Fruit fly (Drosophila melanogaster) whole organism, embryonic: Measurements from ENCODE around the gene CG15914.

Source experiments
- Atf3 ChIP-seq: fragments of 200-800 bp; sonication (Bioruptor generic); optimal IDR thresholded peaks from 3 replicates; lab custom pipeline; 2016; ENCODE audit warnings: missing biosample characterization, missing genetic modification characterization
- CG10209 ChIP-seq: fragments of 200-800 bp; sonication (Bioruptor generic); optimal IDR thresholded peaks from 3 replicates; lab custom pipeline; 2017; ENCODE audit warnings: missing biosample characterization, mild to moderate bottlenecking, missing genetic modification characterization, missing genetic modification reagents
- CG12104 ChIP-seq: fragments of 200-800 bp; sonication (Bioruptor generic); optimal IDR thresholded peaks from 3 replicates; lab custom pipeline; 2016; ENCODE audit warnings: missing biosample characterization, missing genetic modification characterization
- CG12659 ChIP-seq: fragments of 200-800 bp; sonication (Bioruptor generic); optimal IDR thresholded peaks from 3 replicates; lab custom pipeline; 2017; ENCODE audit warnings: mild to moderate bottlenecking, missing biosample characterization, missing genetic modification reagents, missing genetic modification characterization
- CG13624 ChIP-seq: fragments of 200-800 bp; sonication (Bioruptor generic); optimal IDR thresholded peaks from 2 replicates; lab custom pipeline; 2016; ENCODE audit warnings: missing biosample characterization, missing genetic modification characterization
- CG13775 ChIP-seq: fragments of 200-800 bp; sonication (Bioruptor generic); optimal IDR thresholded peaks from 3 replicates; lab custom pipeline; 2017; ENCODE audit warnings: missing biosample characterization, mild to moderate bottlenecking, missing genetic modification characterization
- CG14441 ChIP-seq: fragments of 200-800 bp; sonication (Bioruptor generic); IDR thresholded peaks from 2 replicates; pipeline ENCODE4 v1.3.6; 2022; ENCODE audit warnings: missing biosample characterization, missing genetic modification characterization
- CG14667 ChIP-seq: fragments of 200-800 bp; sonication (Bioruptor generic); IDR thresholded peaks from 2 replicates; pipeline ENCODE4 v1.3.6; 2022; ENCODE audit warnings: missing biosample characterization, missing genetic modification characterization
- CG15073 ChIP-seq: fragments of 200-800 bp; sonication (Bioruptor generic); optimal IDR thresholded peaks from 2 replicates; lab custom pipeline; 2016; ENCODE audit warnings: missing biosample characterization, missing genetic modification characterization
- CG2199 ChIP-seq: fragments of 200-800 bp; sonication (Bioruptor generic); IDR thresholded peaks from 3 replicates; pipeline ENCODE4 v1.3.6; 2022; ENCODE audit warnings: missing biosample characterization, missing genetic modification characterization
- CG2889 ChIP-seq: fragments of 200-800 bp; sonication (Bioruptor generic); IDR thresholded peaks from 3 replicates; pipeline ENCODE4 v1.3.6; 2022; ENCODE audit warnings: missing biosample characterization, missing genetic modification characterization
- CG30403 ChIP-seq: fragments of 200-800 bp; sonication (Bioruptor generic); optimal IDR thresholded peaks from 3 replicates; lab custom pipeline; 2016; ENCODE audit warnings: missing biosample characterization, missing genetic modification characterization
- CG3065 ChIP-seq: fragments of 200-800 bp; sonication (Bioruptor generic); optimal IDR thresholded peaks from 2 replicates; lab custom pipeline; 2016; ENCODE audit warnings: missing biosample characterization, missing genetic modification characterization
- CG31224 ChIP-seq: fragments of 200-800 bp; sonication (Bioruptor generic); IDR thresholded peaks from 2 replicates; pipeline ENCODE4 v1.3.6; 2022; ENCODE audit warnings: missing biosample characterization, missing genetic modification characterization
- CG3838 ChIP-seq: fragments of 200-800 bp; sonication (Bioruptor generic); optimal IDR thresholded peaks from 3 replicates; lab custom pipeline; 2016; ENCODE audit warnings: missing biosample characterization, missing genetic modification characterization
- CG4424 ChIP-seq: fragments of 200-800 bp; sonication (Bioruptor generic); optimal IDR thresholded peaks from 3 replicates; lab custom pipeline; 2016; ENCODE audit warnings: missing biosample characterization, missing genetic modification characterization
- CG5245 ChIP-seq: fragments of 200-800 bp; sonication (Bioruptor generic); optimal IDR thresholded peaks from 3 replicates; lab custom pipeline; 2016; ENCODE audit warnings: missing biosample characterization, missing genetic modification characterization
- CG8281 ChIP-seq: fragments of 200-800 bp; sonication (Bioruptor generic); optimal IDR thresholded peaks from 2 replicates; lab custom pipeline; 2018; ENCODE audit warnings: missing biosample characterization, mild to moderate bottlenecking, missing genetic modification characterization, moderate library complexity
- CG8765 ChIP-seq: fragments of 200-800 bp; sonication (Bioruptor generic); IDR thresholded peaks from 2 replicates; pipeline ENCODE4 v1.3.6; 2022; ENCODE audit warnings: missing biosample characterization, missing genetic modification characterization
- CTCF ChIP-seq: fragments of 200-800 bp; sonication (Bioruptor generic); optimal IDR thresholded peaks from 2 replicates; lab custom pipeline; 2017; ENCODE audit warnings: missing biosample characterization, mild to moderate bottlenecking, missing genetic modification characterization, moderate library complexity
- E2f1 ChIP-seq: fragments of 200-800 bp; sonication (Bioruptor generic); IDR thresholded peaks from 2 replicates; pipeline ENCODE4 v1.3.6; 2022; ENCODE audit warnings: missing biosample characterization, missing genetic modification characterization
- Hr3 ChIP-seq: fragments of 200-800 bp; sonication (Bioruptor generic); optimal IDR thresholded peaks from 3 replicates; lab custom pipeline; 2016; ENCODE audit warnings: missing biosample characterization, missing genetic modification characterization
- Max ChIP-seq: fragments of 200-800 bp; sonication (Bioruptor generic); optimal IDR thresholded peaks from 2 replicates; lab custom pipeline; 2016; ENCODE audit warnings: missing biosample characterization, mild to moderate bottlenecking, missing genetic modification characterization
- Meics ChIP-seq: fragments of 200-800 bp; sonication (Bioruptor generic); optimal IDR thresholded peaks from 2 replicates; lab custom pipeline; 2017; ENCODE audit warnings: missing biosample characterization, mild to moderate bottlenecking, missing genetic modification characterization
- Rx ChIP-seq: fragments of 200-800 bp; sonication (Bioruptor generic); IDR thresholded peaks from 2 replicates; pipeline ENCODE4 v1.3.6; 2022; ENCODE audit warnings: missing biosample characterization, missing genetic modification characterization
- Sin3A ChIP-seq: fragments of >200 bp; optimal IDR thresholded peaks from 2 replicates; lab custom pipeline; 2018
- Trl ChIP-seq, 3 experiments: fragments of >200 bp in 2 of 3; fragments of 200-800 bp in 1 of 3; sonication (Bioruptor generic) in 1 of 3; optimal IDR thresholded peaks; 2 replicates in 1 of 3; 3 replicates in 2 of 3; lab custom pipeline; 2016 to 2017; ENCODE audit warnings: missing biosample characterization in 1 of 3, missing genetic modification characterization in 1 of 3
- Vsx1 ChIP-seq: fragments of 200-800 bp; sonication (Bioruptor generic); optimal IDR thresholded peaks from 2 replicates; lab custom pipeline; 2017; ENCODE audit warnings: missing biosample characterization, mild to moderate bottlenecking, missing genetic modification characterization, missing genetic modification reagents
- al ChIP-seq: fragments of 200-800 bp; sonication (Bioruptor generic); IDR thresholded peaks from 2 replicates; pipeline ENCODE4 v1.3.6; 2022; ENCODE audit warnings: missing biosample characterization, missing genetic modification characterization
- amos ChIP-seq: fragments of 200-800 bp; sonication (Bioruptor generic); IDR thresholded peaks from 2 replicates; pipeline ENCODE4 v1.3.6; 2022; ENCODE audit warnings: missing biosample characterization, missing genetic modification characterization; ENCODE audit not compliant: partially characterized antibody
- ase ChIP-seq: fragments of 200-800 bp; sonication (Bioruptor generic); IDR thresholded peaks from 3 replicates; pipeline ENCODE4 v1.3.6; 2022; ENCODE audit warnings: missing biosample characterization, missing genetic modification characterization
- ato ChIP-seq: fragments of 200-800 bp; sonication (Bioruptor generic); IDR thresholded peaks from 2 replicates; pipeline ENCODE4 v1.3.6; 2022; ENCODE audit warnings: missing biosample characterization, missing genetic modification characterization; ENCODE audit not compliant: partially characterized antibody
- bbx ChIP-seq: fragments of 200-800 bp; sonication (Bioruptor generic); IDR thresholded peaks from 2 replicates; pipeline ENCODE4 v1.3.6; 2022; ENCODE audit warnings: missing biosample characterization, missing genetic modification characterization; ENCODE audit not compliant: partially characterized antibody
- br ChIP-seq: fragments of >200 bp; optimal IDR thresholded peaks from 2 replicates; lab custom pipeline; 2017
- btn ChIP-seq: fragments of 200-800 bp; sonication (Bioruptor generic); optimal IDR thresholded peaks from 2 replicates; lab custom pipeline; 2016; ENCODE audit warnings: missing biosample characterization, missing genetic modification characterization
- corto ChIP-seq: fragments of 200-800 bp; sonication (Bioruptor generic); optimal IDR thresholded peaks from 2 replicates; lab custom pipeline; 2016; ENCODE audit warnings: missing biosample characterization, mild to moderate bottlenecking, missing genetic modification characterization, moderate library complexity
- crc ChIP-seq: fragments of 200-800 bp; sonication (Bioruptor generic); optimal IDR thresholded peaks from 2 replicates; lab custom pipeline; 2016; ENCODE audit warnings: missing biosample characterization, missing genetic modification characterization
- da ChIP-seq: fragments of 200-800 bp; sonication (Bioruptor generic); optimal IDR thresholded peaks from 2 replicates; lab custom pipeline; 2016; ENCODE audit warnings: missing biosample characterization, missing genetic modification characterization
- gfzf ChIP-seq: fragments of 200-800 bp; sonication (Bioruptor generic); optimal IDR thresholded peaks from 2 replicates; lab custom pipeline; 2016; ENCODE audit warnings: missing biosample characterization, mild to moderate bottlenecking, missing genetic modification characterization, moderate library complexity
- gt ChIP-seq: fragments of 200-800 bp; sonication (Bioruptor generic); IDR thresholded peaks from 2 replicates; pipeline ENCODE4 v1.3.6; 2022; ENCODE audit warnings: missing biosample characterization, missing genetic modification characterization
- hkb ChIP-seq, 2 experiments: fragments of 200-800 bp in 1 of 2; fragments of >200 bp in 1 of 2; sonication (Bioruptor generic) in 1 of 2; IDR thresholded peaks in 1 of 2; optimal IDR thresholded peaks in 1 of 2; 2 replicates each; pipeline versions ENCODE4 v1.3.6 to Lab custom; 2017 to 2022; ENCODE audit warnings: missing biosample characterization in 1 of 2, missing genetic modification characterization in 1 of 2
- ind ChIP-seq: fragments of 200-800 bp; sonication (Bioruptor generic); optimal IDR thresholded peaks from 3 replicates; lab custom pipeline; 2016; ENCODE audit warnings: missing biosample characterization, missing genetic modification characterization
- kay ChIP-seq: fragments of 200-800 bp; sonication (Bioruptor generic); optimal IDR thresholded peaks from 2 replicates; lab custom pipeline; 2016; ENCODE audit warnings: missing biosample characterization, missing genetic modification characterization
- pan ChIP-seq, 4 experiments: fragments of >200 bp in 3 of 4; fragments of 200-800 bp in 1 of 4; sonication (Bioruptor generic) in 1 of 4; optimal IDR thresholded peaks in 3 of 4; IDR thresholded peaks in 1 of 4; 2 replicates each; pipeline versions ENCODE4 v1.3.6 to Lab custom; 2017 to 2022; ENCODE audit warnings: missing biosample characterization in 2 of 4, missing genetic modification characterization in 2 of 4, mixed read lengths in 1 of 4
- prd ChIP-seq, 3 experiments: fragments of >200 bp in 2 of 3; fragments of 200-800 bp in 1 of 3; sonication (Bioruptor generic) in 1 of 3; optimal IDR thresholded peaks in 2 of 3; IDR thresholded peaks in 1 of 3; 2 replicates in 2 of 3; 3 replicates in 1 of 3; pipeline versions ENCODE4 v1.3.6 to Lab custom; 2017 to 2022; ENCODE audit warnings: missing biosample characterization in 1 of 3, missing genetic modification characterization in 1 of 3
- psq ChIP-seq: fragments of 200-800 bp; sonication (Bioruptor generic); optimal IDR thresholded peaks from 2 replicates; lab custom pipeline; 2017; ENCODE audit warnings: missing biosample characterization, missing genetic modification characterization
- pum ChIP-seq: fragments of 200-800 bp; sonication (Bioruptor generic); optimal IDR thresholded peaks from 2 replicates; lab custom pipeline; 2016; ENCODE audit warnings: missing biosample characterization, missing genetic modification characterization
- tgo ChIP-seq: fragments of 200-800 bp; sonication (Bioruptor generic); IDR thresholded peaks from 3 replicates; pipeline ENCODE4 v1.3.6; 2022; ENCODE audit warnings: missing biosample characterization, missing genetic modification characterization
- trem ChIP-seq: fragments of 200-800 bp; optimal IDR thresholded peaks from 3 replicates; lab custom pipeline; 2019; ENCODE audit warnings: missing biosample characterization, mild to moderate bottlenecking, missing genetic modification characterization, moderate library complexity
- tup ChIP-seq: fragments of 200-800 bp; sonication (Bioruptor generic); optimal IDR thresholded peaks from 2 replicates; lab custom pipeline; 2016; ENCODE audit warnings: missing biosample characterization, mild to moderate bottlenecking, missing genetic modification characterization, moderate library complexity

CG15914 gene

DNA sequence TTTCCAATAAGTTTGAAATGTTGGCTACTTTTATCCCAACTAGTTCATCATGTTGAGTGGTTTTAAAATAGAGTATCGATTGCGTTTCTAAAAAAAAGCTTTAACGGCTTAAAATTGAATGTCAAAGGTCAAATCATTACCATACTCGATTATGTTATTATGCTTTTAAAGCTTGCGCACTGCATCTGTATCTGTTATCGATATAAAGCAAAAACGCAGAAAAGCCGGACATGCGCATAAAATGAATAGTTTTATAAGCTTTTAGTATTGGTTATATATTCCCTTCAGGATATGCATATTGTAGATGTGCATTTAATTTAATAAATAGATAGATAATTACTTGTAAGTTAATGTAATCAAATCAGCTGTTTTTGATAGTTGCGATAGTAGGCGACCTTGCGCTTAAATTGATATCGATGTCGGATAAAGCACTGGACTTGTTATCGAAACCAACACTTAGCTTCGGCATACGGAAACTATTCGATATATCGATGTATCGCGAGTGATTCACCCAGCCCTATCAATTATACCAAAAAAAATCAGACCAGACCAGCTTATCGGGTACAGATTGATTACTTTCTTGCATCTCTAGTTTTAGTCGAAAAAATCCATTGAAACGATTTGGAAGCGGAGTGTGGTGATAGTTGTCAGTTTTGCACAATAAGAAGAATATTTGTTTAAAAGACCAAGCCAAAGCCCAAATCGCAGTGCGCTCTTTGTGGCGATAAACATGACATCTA is 38.6 kb downstream of the CG15914 start, which contains the start of gene shi (continued):
- TF ChIP-seq CG8765 (GFP tag; lab: Robert Waterston, UW) (no peak), Hr3 (GFP tag; lab: Kevin White, UChicago) (no peak), CTCF (GFP tag; lab: Kevin White, UChicago) (no peak), Meics (GFP tag; lab: Kevin White, UChicago) (no peak), psq (GFP tag; lab: Kevin White, UChicago) (no peak), gfzf (peak; percentile 53), Vsx1 (GFP tag; lab: Kevin White, UChicago) (peak; percentile 20), E2f1 (GFP tag; lab: Robert Waterston, UW) (no peak), CG15073 (GFP tag; lab: Kevin White, UChicago) (no peak), trem (peak; percentile 65), ase (GFP tag; lab: Robert Waterston, UW) (no peak), ato (GFP tag; lab: Robert Waterston, UW) (peak; percentile 99), CG3065 (GFP tag; lab: Kevin White, UChicago) (no peak), tup (GFP tag; lab: Kevin White, UChicago) (no peak), CG2889 (GFP tag; lab: Robert Waterston, UW) (no peak), CG8281 (tag; lab: Kevin White, UChicago) (no peak), amos (peak; percentile 99), CG12104 (GFP tag; lab: Kevin White, UChicago) (no peak), corto (GFP tag; lab: Kevin White, UChicago) (no peak), crc (no peak), CG30403 (no peak), Trl (optimal IDR thresholded peaks at IDR 0.05; lab: Kevin White, UChicago) (no peak), Trl (GFP tag; optimal IDR thresholded peaks at IDR 0.05; lab: Kevin White, UChicago) (no peak), CG5245 (GFP tag; lab: Kevin White, UChicago) (no peak), CG13775 (GFP tag; lab: Kevin White, UChicago) (no peak), btn (no peak), ind (GFP tag; lab: Kevin White, UChicago) (no peak), prd (optimal IDR thresholded peaks at IDR 0.05; lab: Kevin White, UChicago) (no peak), prd (GFP tag; IDR thresholded peaks at IDR 0.05; lab: Robert Waterston, UW) (no peak), pum (no peak), CG4424 (GFP tag; lab: Kevin White, UChicago) (no peak), da (no peak), al (GFP tag; lab: Robert Waterston, UW) (0 out of 2 replicates have a peak, but pooled peaks have one; percentile 20), CG14441 (GFP tag; lab: Robert Waterston, UW) (no peak), hkb (optimal IDR thresholded peaks at IDR 0.05; lab: Kevin White, UChicago) (no peak), hkb (GFP tag; IDR thresholded peaks at IDR 0.05; lab: Robert Waterston, UW) (no peak), CG14667 (GFP tag; lab: Robert Waterston, UW) (no peak), CG13624 (GFP tag; lab: Kevin White, UChicago) (peak; percentile 19), br (lab: Kevin White, UChicago) (no peak), bbx (peak; percentile 99), CG10209 (GFP tag; lab: Kevin White, UChicago) (no peak), Sin3A (peak; percentile 52), CG3838 (GFP tag; lab: Kevin White, UChicago) (no peak), CG12659 (GFP tag; lab: Kevin White, UChicago) (peak; percentile 76), CG31224 (GFP tag; lab: Robert Waterston, UW) (no peak), Rx (no peak), pan (optimal IDR thresholded peaks at IDR 0.05; lab: Kevin White, UChicago) (no peak), pan (GFP tag; optimal IDR thresholded peaks at IDR 0.05 in 1 of 2, IDR thresholded peaks at IDR 0.05 in 1 of 2) (no peak), Max (GFP tag; lab: Kevin White, UChicago) (no peak), Atf3 (GFP tag; lab: Kevin White, UChicago) (no peak), gt (GFP tag; lab: Robert Waterston, UW) (no peak), kay (GFP tag; lab: Kevin White, UChicago) (peak; percentile 18), tgo (GFP tag; lab: Robert Waterston, UW) (no peak), CG2199 (GFP tag; lab: Robert Waterston, UW) (no peak)
